Fruit fly (Drosophila melanogaster) whole organism, pupa: Measurements from ENCODE around the gene Paris.

Source experiments
- CG10348 ChIP-seq: fragments of 200-800 bp; sonication (Bioruptor generic); IDR thresholded peaks from 2 replicates; pipeline ENCODE4 v1.3.6; 2022; ENCODE audit warnings: missing biosample characterization, missing genetic modification characterization
- CG13204 ChIP-seq: fragments of 200-800 bp; sonication (Bioruptor generic); optimal IDR thresholded peaks from 2 replicates; lab custom pipeline; 2018; ENCODE audit warnings: missing biosample characterization, mild to moderate bottlenecking, missing genetic modification characterization, moderate library complexity
- CG15710 ChIP-seq: fragments of 200-800 bp; sonication (Bioruptor generic); optimal IDR thresholded peaks from 2 replicates; lab custom pipeline; 2018; ENCODE audit warnings: missing biosample characterization, mild to moderate bottlenecking, missing genetic modification characterization, moderate library complexity
- CG17806 ChIP-seq: fragments of 200-800 bp; sonication (Bioruptor generic); optimal IDR thresholded peaks from 2 replicates; lab custom pipeline; 2018; ENCODE audit warnings: missing biosample characterization, mild to moderate bottlenecking, missing genetic modification characterization, moderate library complexity
- CG8301 ChIP-seq: fragments of 200-800 bp; sonication (Bioruptor generic); optimal IDR thresholded peaks from 2 replicates; lab custom pipeline; 2018; ENCODE audit warnings: missing biosample characterization, mild to moderate bottlenecking, missing genetic modification characterization
- CG9948 ChIP-seq: fragments of 200-800 bp; sonication (Bioruptor generic); optimal IDR thresholded peaks from 2 replicates; lab custom pipeline; 2018; ENCODE audit warnings: missing biosample characterization, mild to moderate bottlenecking, missing genetic modification characterization, moderate library complexity
- EcR ChIP-seq: fragments of 200-800 bp; sonication (Bioruptor generic); optimal IDR thresholded peaks from 3 replicates; lab custom pipeline; 2019; ENCODE audit warnings: missing biosample characterization, missing genetic modification characterization, mild to moderate bottlenecking, moderate library complexity, missing genetic modification reagents
- Ets98B ChIP-seq: fragments of 200-800 bp; sonication (Bioruptor generic); IDR thresholded peaks from 2 replicates; pipeline ENCODE4 v1.3.6; 2022; ENCODE audit warnings: missing biosample characterization, missing genetic modification characterization

DNA sequence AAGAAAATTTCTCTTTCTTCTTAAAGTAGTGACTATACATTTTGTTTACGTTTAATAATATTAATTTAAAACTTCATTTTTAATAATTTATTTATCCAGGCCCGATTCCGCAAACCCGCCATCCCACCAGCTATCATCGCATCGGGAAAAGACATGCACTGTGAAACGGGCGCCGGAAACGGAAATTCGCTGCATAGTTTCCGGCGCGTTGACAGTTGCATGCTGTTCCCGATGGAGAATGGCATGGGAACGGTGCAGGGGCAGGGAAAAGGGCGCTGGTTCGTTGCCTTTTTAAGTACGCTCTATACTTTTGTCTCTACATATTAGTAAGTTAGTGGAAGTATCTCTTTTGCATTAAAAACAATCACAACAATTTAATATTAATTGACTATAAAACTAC, 14.6 kb downstream of the Paris start:
- TF ChIP-seq CG8301 (tag; lab: Kevin White, UChicago): no peak
- no peak for TF ChIP-seq EcR (GFP tag; lab: Kevin White, UChicago)
- TF ChIP-seq CG10348: no peak
- no peak for TF ChIP-seq CG15710 (tag; lab: Kevin White, UChicago)
- TF ChIP-seq CG9948 (tag; lab: Kevin White, UChicago): no peak
- no peak for TF ChIP-seq Ets98B (GFP tag; lab: Robert Waterston, UW)
- TF ChIP-seq CG17806 (tag; lab: Kevin White, UChicago): no peak
- TF ChIP-seq CG13204: no peak
